Fruit fly (Drosophila melanogaster) whole organism, embryonic: ENCODE measurements around the gene pix.

Experiments used
- Antp ChIP-seq: fragments of 200-800 bp; sonication (Bioruptor generic); optimal IDR thresholded peaks from 3 replicates; lab custom pipeline; 2016; ENCODE audit warnings: missing biosample characterization, missing genetic modification characterization
- B-H2 ChIP-seq: fragments of 200-800 bp; sonication (Bioruptor generic); optimal IDR thresholded peaks from 2 replicates; lab custom pipeline; 2018; ENCODE audit warnings: missing biosample characterization, mild to moderate bottlenecking, missing genetic modification characterization
- CG12391 ChIP-seq: fragments of 200-800 bp; sonication (Bioruptor generic); optimal IDR thresholded peaks from 3 replicates; lab custom pipeline; 2018; ENCODE audit warnings: missing biosample characterization, mild to moderate bottlenecking, missing genetic modification characterization, moderate library complexity
- CG12769 ChIP-seq: fragments of 200-800 bp; sonication (Bioruptor generic); optimal IDR thresholded peaks from 2 replicates; lab custom pipeline; 2019; ENCODE audit warnings: missing biosample characterization, mild to moderate bottlenecking, missing genetic modification characterization, moderate library complexity
- CG13424 ChIP-seq: fragments of 200-800 bp; sonication (Bioruptor generic); optimal IDR thresholded peaks from 2 replicates; lab custom pipeline; 2019; ENCODE audit warnings: missing biosample characterization, mild to moderate bottlenecking, missing genetic modification characterization, moderate library complexity
- CG15514 ChIP-seq: fragments of 200-800 bp; sonication (Bioruptor generic); optimal IDR thresholded peaks from 3 replicates; lab custom pipeline; 2017; ENCODE audit warnings: missing biosample characterization, missing genetic modification characterization, mild to moderate bottlenecking, moderate library complexity, missing genetic modification reagents
- CG15601 ChIP-seq: fragments of 200-800 bp; sonication (Bioruptor generic); optimal IDR thresholded peaks from 3 replicates; lab custom pipeline; 2019; ENCODE audit warnings: missing biosample characterization, mild to moderate bottlenecking, missing genetic modification characterization, moderate library complexity
- CG3163 ChIP-seq: fragments of 200-800 bp; sonication (Bioruptor generic); optimal IDR thresholded peaks from 3 replicates; lab custom pipeline; 2016; ENCODE audit warnings: missing biosample characterization, missing genetic modification characterization
- CG3281 ChIP-seq: fragments of 200-800 bp; sonication (Bioruptor generic); optimal IDR thresholded peaks from 3 replicates; lab custom pipeline; 2017; ENCODE audit warnings: missing biosample characterization, mild to moderate bottlenecking, missing genetic modification characterization
- CG3726 ChIP-seq: fragments of 200-800 bp; sonication (Bioruptor generic); IDR thresholded peaks from 3 replicates; pipeline ENCODE4, ENCODE4 v1.3.6; 2022; ENCODE audit warnings: missing biosample characterization, missing genetic modification characterization
- CG4404 ChIP-seq: fragments of 200-800 bp; sonication (Bioruptor generic); IDR thresholded peaks from 2 replicates; pipeline ENCODE4 v1.3.6; 2022; ENCODE audit warnings: missing biosample characterization, missing genetic modification characterization
- CG6765 ChIP-seq: fragments of 200-800 bp; sonication (Bioruptor generic); optimal IDR thresholded peaks from 3 replicates; lab custom pipeline; 2017; ENCODE audit warnings: missing biosample characterization, mild to moderate bottlenecking, missing genetic modification characterization
- CG9609 ChIP-seq: fragments of 200-800 bp; sonication (Bioruptor generic); optimal IDR thresholded peaks from 3 replicates; lab custom pipeline; 2016; ENCODE audit warnings: missing biosample characterization, missing genetic modification characterization
- CHES-1-like ChIP-seq: fragments of 200-800 bp; sonication (Bioruptor generic); optimal IDR thresholded peaks from 2 replicates; lab custom pipeline; 2016; ENCODE audit warnings: missing biosample characterization, missing genetic modification characterization
- E2f2 ChIP-seq: fragments of 200-800 bp; sonication (Bioruptor generic); IDR thresholded peaks from 2 replicates; pipeline ENCODE4 v1.3.6; 2022; ENCODE audit warnings: missing biosample characterization, missing genetic modification characterization
- H15 ChIP-seq: fragments of 200-800 bp; sonication (Bioruptor generic); IDR thresholded peaks from 3 replicates; pipeline ENCODE4 v1.3.6; 2022; ENCODE audit warnings: missing biosample characterization, missing genetic modification characterization
- HHEX ChIP-seq: fragments of 200-800 bp; sonication (Bioruptor generic); optimal IDR thresholded peaks from 3 replicates; lab custom pipeline; 2017; ENCODE audit warnings: missing biosample characterization, mild to moderate bottlenecking, missing genetic modification characterization, missing genetic modification reagents
- Hsf ChIP-seq: fragments of 200-800 bp; sonication (Bioruptor generic); optimal IDR thresholded peaks from 3 replicates; lab custom pipeline; 2016; ENCODE audit warnings: missing biosample characterization, missing genetic modification characterization
- Lim3 ChIP-seq: fragments of 200-800 bp; sonication (Bioruptor generic); IDR thresholded peaks from 2 replicates; pipeline ENCODE4 v1.3.6; 2022; ENCODE audit warnings: missing biosample characterization, missing genetic modification characterization
- MESR4 ChIP-seq: fragments of 200-800 bp; sonication (Bioruptor generic); optimal IDR thresholded peaks from 2 replicates; lab custom pipeline; 2018; ENCODE audit warnings: missing biosample characterization, mild to moderate bottlenecking, missing genetic modification characterization, moderate library complexity
- Med ChIP-seq: fragments of 200-800 bp; sonication (Bioruptor generic); peaks from one replicate; lab custom pipeline; 2016; ENCODE audit warnings: missing biosample characterization, missing genetic modification characterization, mild to moderate bottlenecking, inconsistent platforms, moderate library complexity
- Nf-YC ChIP-seq: fragments of 200-800 bp; optimal IDR thresholded peaks from 3 replicates; lab custom pipeline; 2019; ENCODE audit warnings: missing biosample characterization, mild to moderate bottlenecking, missing genetic modification characterization, moderate library complexity
- Opbp ChIP-seq: fragments of 200-800 bp; sonication (Bioruptor generic); IDR thresholded peaks from 3 replicates; pipeline ENCODE4 v1.3.6; 2022; ENCODE audit warnings: missing biosample characterization, missing genetic modification characterization; ENCODE audit not compliant: partially characterized antibody
- Six4 ChIP-seq: fragments of 200-800 bp; sonication (Bioruptor generic); optimal IDR thresholded peaks from 2 replicates; lab custom pipeline; 2016; ENCODE audit warnings: missing biosample characterization, missing genetic modification characterization
- Tbp ChIP-seq: fragments of >200 bp; optimal IDR thresholded peaks from 2 replicates; lab custom pipeline; 2018; ENCODE audit warnings: missing biosample characterization, missing genetic modification characterization
- bigmax ChIP-seq: fragments of 200-800 bp; sonication (Bioruptor generic); optimal IDR thresholded peaks from 2 replicates; lab custom pipeline; 2018; ENCODE audit warnings: missing biosample characterization, mild to moderate bottlenecking, missing genetic modification characterization
- bsh ChIP-seq, 2 experiments: fragments of 200-800 bp; sonication (Bioruptor generic); optimal IDR thresholded peaks; 2 replicates each; lab custom pipeline; 2017 to 2018; ENCODE audit warnings: mild to moderate bottlenecking in 2 of 2, missing biosample characterization in 2 of 2, missing genetic modification characterization in 2 of 2, moderate library complexity in 1 of 2
- cato ChIP-seq: fragments of 200-800 bp; sonication (Bioruptor generic); optimal IDR thresholded peaks from 2 replicates; lab custom pipeline; 2016; ENCODE audit warnings: missing biosample characterization, missing genetic modification characterization, borderline replicate concordance
- caup ChIP-seq: fragments of 200-800 bp; sonication (Bioruptor generic); optimal IDR thresholded peaks from 3 replicates; lab custom pipeline; 2017; ENCODE audit warnings: missing biosample characterization, mild to moderate bottlenecking, missing genetic modification characterization, moderate library complexity; ENCODE audit not compliant: severe bottlenecking
- croc ChIP-seq: fragments of 200-800 bp; sonication (Bioruptor generic); conservative IDR thresholded peaks from 3 replicates; pipeline ENCODE4 v1.3.6; 2022; ENCODE audit warnings: missing biosample characterization, missing genetic modification characterization
- fd64A ChIP-seq: fragments of 200-800 bp; sonication (Bioruptor generic); optimal IDR thresholded peaks from 3 replicates; lab custom pipeline; 2018; ENCODE audit warnings: missing biosample characterization, mild to moderate bottlenecking, missing genetic modification characterization
- gce ChIP-seq: fragments of 200-800 bp; sonication (Bioruptor generic); IDR thresholded peaks from 3 replicates; pipeline ENCODE4 v1.3.6; 2022; ENCODE audit warnings: missing biosample characterization, missing genetic modification characterization
- gfzf ChIP-seq: fragments of 200-800 bp; sonication (Bioruptor generic); optimal IDR thresholded peaks from 2 replicates; lab custom pipeline; 2016; ENCODE audit warnings: missing biosample characterization, mild to moderate bottlenecking, missing genetic modification characterization, moderate library complexity
- gsb-n ChIP-seq: fragments of 200-800 bp; sonication (Bioruptor generic); optimal IDR thresholded peaks from 3 replicates; lab custom pipeline; 2018; ENCODE audit warnings: missing biosample characterization, mild to moderate bottlenecking, missing genetic modification characterization
- lmd ChIP-seq: fragments of 200-800 bp; sonication (Bioruptor generic); IDR thresholded peaks from 2 replicates; pipeline ENCODE4 v1.3.6; 2022; ENCODE audit warnings: missing biosample characterization, missing genetic modification characterization
- lola ChIP-seq, 3 experiments: fragments of >200 bp in 2 of 3; fragments of 200-800 bp in 1 of 3; sonication (Bioruptor generic) in 1 of 3; optimal IDR thresholded peaks; 2 replicates each; lab custom pipeline; 2017 to 2019; ENCODE audit warnings: missing biosample characterization in 3 of 3, missing genetic modification characterization in 3 of 3, mild to moderate bottlenecking in 1 of 3, moderate library complexity in 1 of 3
- maf-S ChIP-seq: fragments of 200-800 bp; sonication (Bioruptor generic); optimal IDR thresholded peaks from 2 replicates; lab custom pipeline; 2016; ENCODE audit warnings: missing biosample characterization, missing genetic modification characterization
- nmo ChIP-seq: fragments of 200-800 bp; sonication (Bioruptor generic); optimal IDR thresholded peaks from 2 replicates; lab custom pipeline; 2018; ENCODE audit warnings: missing biosample characterization, mild to moderate bottlenecking, missing genetic modification characterization, moderate library complexity
- pho ChIP-seq: fragments of 200-800 bp; sonication (Bioruptor generic); optimal IDR thresholded peaks from 2 replicates; lab custom pipeline; 2016; ENCODE audit warnings: missing biosample characterization, missing genetic modification characterization
- seq ChIP-seq: fragments of 200-800 bp; sonication (Bioruptor generic); IDR thresholded peaks from 2 replicates; pipeline ENCODE4 v1.3.6; 2022; ENCODE audit warnings: missing biosample characterization, missing genetic modification characterization
- slp2 ChIP-seq: fragments of 200-800 bp; sonication (Bioruptor generic); optimal IDR thresholded peaks from 2 replicates; lab custom pipeline; 2016; ENCODE audit warnings: missing biosample characterization, missing genetic modification characterization
- sug ChIP-seq: fragments of 200-800 bp; optimal IDR thresholded peaks from 2 replicates; lab custom pipeline; 2019; ENCODE audit warnings: missing biosample characterization, mild to moderate bottlenecking, missing genetic modification characterization, moderate library complexity
- tap ChIP-seq: fragments of 200-800 bp; optimal IDR thresholded peaks from 3 replicates; lab custom pipeline; 2019; ENCODE audit warnings: missing biosample characterization, mild to moderate bottlenecking, missing genetic modification characterization, moderate library complexity
- twi ChIP-seq: fragments of 200-800 bp; optimal IDR thresholded peaks from 2 replicates; lab custom pipeline; 2019; ENCODE audit warnings: missing biosample characterization, mild to moderate bottlenecking, missing genetic modification characterization, moderate library complexity
- unpg ChIP-seq: fragments of 200-800 bp; sonication (Bioruptor generic); optimal IDR thresholded peaks from 3 replicates; lab custom pipeline; 2018; ENCODE audit warnings: missing biosample characterization, mild to moderate bottlenecking, missing genetic modification characterization, moderate library complexity
- vnd ChIP-seq: fragments of 200-800 bp; sonication (Bioruptor generic); IDR thresholded peaks from 3 replicates; pipeline ENCODE4 v1.3.6; 2022; ENCODE audit warnings: missing biosample characterization, missing genetic modification characterization; ENCODE audit not compliant: partially characterized antibody
- zfh2 ChIP-seq: fragments of 200-800 bp; sonication (Bioruptor generic); optimal IDR thresholded peaks from 2 replicates; lab custom pipeline; 2016; ENCODE audit warnings: missing biosample characterization, missing genetic modification characterization

pix gene

DNA sequence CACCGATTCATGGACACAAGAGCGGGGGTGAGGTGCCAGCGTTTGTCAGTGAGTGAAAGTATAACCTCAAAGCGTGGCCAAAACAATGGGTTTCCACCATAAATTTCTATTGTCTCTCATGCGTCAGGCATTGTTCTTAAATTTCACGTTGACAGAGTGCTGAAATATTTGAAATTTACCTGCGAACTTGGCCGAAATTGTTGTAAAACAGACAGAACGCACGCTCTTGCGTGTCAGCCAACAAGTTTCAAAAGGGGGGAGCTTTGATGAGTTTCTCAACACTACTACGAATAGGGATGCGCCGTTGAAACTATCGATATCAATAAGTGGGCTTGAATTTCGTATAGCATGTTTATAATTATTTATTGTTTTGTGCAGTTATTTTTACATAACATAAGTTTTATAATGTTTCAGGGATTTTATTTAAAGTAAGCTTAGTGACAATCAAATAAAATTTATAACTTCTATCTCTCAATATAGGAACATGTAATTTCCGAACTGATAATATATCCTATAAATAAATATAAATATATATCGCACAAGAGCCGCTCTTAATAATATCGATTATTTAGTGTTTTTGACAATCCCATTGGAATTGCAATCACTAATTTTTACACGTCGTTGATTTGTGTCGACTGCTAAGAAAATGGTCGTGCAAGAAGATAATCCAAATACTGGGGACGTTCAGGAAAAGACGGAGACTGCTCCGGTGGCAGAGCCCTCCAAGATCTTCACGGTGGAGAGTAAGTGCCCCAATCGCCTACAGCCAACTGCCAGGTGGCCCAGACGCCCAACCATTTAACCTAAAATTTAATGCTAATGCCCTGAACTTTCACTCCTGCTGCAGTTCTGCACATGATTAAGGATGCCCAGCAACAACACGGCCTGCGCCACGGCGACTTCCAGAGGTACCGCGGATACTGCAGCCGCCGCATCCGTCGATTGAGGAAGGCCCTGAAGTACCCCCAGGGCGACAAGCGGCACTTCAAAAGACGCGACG lies at the start of gene pix, which contains the start of gene Srp68 (continued):
- TF ChIP-seq twi (peak; percentile 63), Hsf (GFP tag; lab: Kevin White, UChicago) (peak; percentile 61), vnd (GFP tag; lab: Robert Waterston, UW) (peak; percentile 87), Opbp (GFP tag; lab: Robert Waterston, UW) (peak; percentile 66; the same call in 2 of the 3 replicates), lmd (GFP tag; lab: Robert Waterston, UW) (peak; percentile 46), fd64A (no peak), E2f2 (GFP tag; lab: Robert Waterston, UW) (peak; percentile 37), CG9609 (GFP tag; lab: Kevin White, UChicago) (peak; percentile 33), MESR4 (GFP tag; lab: Kevin White, UChicago) (peak; percentile 93), H15 (GFP tag; lab: Robert Waterston, UW) (no peak), sug (tag; lab: Kevin White, UChicago) (peak; percentile 79), CG6765 (GFP tag; lab: Kevin White, UChicago) (peak; percentile 71), CG3726 (GFP tag; lab: Robert Waterston, UW) (no peak), slp2 (GFP tag; lab: Kevin White, UChicago) (peak; percentile 28), zfh2 (GFP tag; lab: Kevin White, UChicago) (peak; percentile 55), nmo (GFP tag; lab: Kevin White, UChicago) (peak; percentile 87), croc (GFP tag; lab: Robert Waterston, UW) (peak; percentile 47; the same call in 2 of the 3 replicates), CG15514 (GFP tag; lab: Kevin White, UChicago) (peak; percentile 32), Six4 (GFP tag; lab: Kevin White, UChicago) (peak; percentile 15), CG3281 (GFP tag; lab: Kevin White, UChicago) (peak; percentile 46), cato (GFP tag; lab: Kevin White, UChicago) (peak; percentile 41), CG4404 (GFP tag; lab: Robert Waterston, UW) (peak; percentile 64), bigmax (peak; percentile 97), CG12769 (tag; lab: Kevin White, UChicago) (no peak), CG3163 (peak; percentile 11), maf-S (GFP tag; lab: Kevin White, UChicago) (peak; percentile 56), Lim3 (no peak), Nf-YC (tag; lab: Kevin White, UChicago) (peak; percentile 73), B-H2 (GFP tag; lab: Kevin White, UChicago) (peak; percentile 34), pho (peak; percentile 54), unpg (GFP tag; lab: Kevin White, UChicago) (no peak), bsh (GFP tag; optimal IDR thresholded peaks at IDR 0.05; lab: Kevin White, UChicago) (peak in 1 of 2 experiments; percentile 36), HHEX (GFP tag; lab: Kevin White, UChicago) (peak; percentile 44), CG15601 (peak; percentile 62), tap (tag; lab: Kevin White, UChicago) (no peak), Antp (peak; percentile 31), gfzf (no peak), caup (GFP tag; lab: Kevin White, UChicago) (peak; percentile 65), gce (GFP tag; lab: Robert Waterston, UW) (no peak), Med (GFP tag; lab: Kevin White, UChicago) (peak; percentile 82), Tbp (no peak), gsb-n (tag; lab: Kevin White, UChicago) (no peak), CG12391 (tag; lab: Kevin White, UChicago) (peak; percentile 83), lola (GFP tag; optimal IDR thresholded peaks at IDR 0.05; lab: Kevin White, UChicago) (peak in 1 of 3 experiments; percentile 75), CG13424 (tag; lab: Kevin White, UChicago) (peak; percentile 75), CHES-1-like (GFP tag; lab: Kevin White, UChicago) (peak; percentile 45), seq (GFP tag; lab: Robert Waterston, UW) (no peak)
